Worm (Caenorhabditis elegans) whole organism, L1 larva: ENCODE data around the gene Y76B12C.4.
A peak's percentile ranks its signal among the peaks of the same experiment; 100 is the strongest.

Experiments used
- C34B4.2 ChIP-seq: sonication (generic microtip); optimal IDR thresholded peaks from 2 replicates; lab custom pipeline; 2017; ENCODE audit warnings: mild to moderate bottlenecking, missing genetic modification characterization, missing compliant biosample characterization
- Y116A8C.19 ChIP-seq: sonication (generic microtip); optimal IDR thresholded peaks from 2 replicates; lab custom pipeline; 2016; ENCODE audit warnings: missing compliant biosample characterization, missing genetic modification characterization, borderline replicate concordance
- alr-1 ChIP-seq: fragments of 200-800 bp; sonication (Bioruptor generic); optimal IDR thresholded peaks from 2 replicates; lab custom pipeline; 2018; ENCODE audit warnings: borderline replicate concordance, mild to moderate bottlenecking, missing genetic modification characterization, missing compliant biosample characterization
- aly-2 ChIP-seq: fragments of 150-350 bp; optimal IDR thresholded peaks from 2 replicates; lab custom pipeline; 2014; ENCODE audit warnings: missing biosample characterization, missing genetic modification characterization
- ama-1 ChIP-seq: fragments of 150-350 bp; optimal IDR thresholded peaks from 2 replicates; lab custom pipeline; 2014
- ceh-63 ChIP-seq: fragments of 200-800 bp; sonication (Bioruptor generic); optimal IDR thresholded peaks from 2 replicates; lab custom pipeline; 2018; ENCODE audit warnings: mild to moderate bottlenecking, missing genetic modification characterization, missing compliant biosample characterization
- ceh-82 ChIP-seq, 3 experiments: fragments of 150-350 bp in 1 of 3; sonication (generic microtip) in 2 of 3; optimal IDR thresholded peaks; 2 replicates each; lab custom pipeline; 2014 to 2017; ENCODE audit warnings: missing biosample characterization in 3 of 3, missing genetic modification characterization in 3 of 3
- ceh-88 ChIP-seq: fragments of 200-800 bp; sonication (Bioruptor generic); IDR thresholded peaks from 2 replicates; pipeline ENCODE4 v1.3.6; 2022; ENCODE audit warnings: missing genetic modification characterization, missing compliant biosample characterization
- ces-1 ChIP-seq: fragments of 150-350 bp; optimal IDR thresholded peaks from 2 replicates; lab custom pipeline; 2014; ENCODE audit warnings: missing biosample characterization, missing genetic modification reagents, missing genetic modification characterization
- dpl-1 ChIP-seq, 3 experiments: fragments of 150-350 bp in 2 of 3; sonication (generic microtip) in 1 of 3; optimal IDR thresholded peaks; 2 replicates each; lab custom pipeline; 2014 to 2017; ENCODE audit warnings: missing biosample characterization in 3 of 3, missing genetic modification characterization in 3 of 3, missing genetic modification reagents in 3 of 3
- efl-1 ChIP-seq, 4 experiments: fragments of 150-350 bp; optimal IDR thresholded peaks in 3 of 4; peaks in 1 of 4; 1 replicate in 1 of 4; 2 replicates in 3 of 4; lab custom pipeline; 2014; ENCODE audit warnings: missing biosample characterization in 2 of 4, missing genetic modification characterization in 2 of 4, missing genetic modification reagents in 2 of 4
- egl-13 ChIP-seq: sonication (generic microtip); optimal IDR thresholded peaks from 2 replicates; lab custom pipeline; 2016; ENCODE audit warnings: missing genotype, missing genetic modification reagents, missing genetic modification characterization, missing compliant biosample characterization
- egl-27 ChIP-seq, 2 experiments: fragments of 150-350 bp in 1 of 2; sonication (generic microtip); optimal IDR thresholded peaks; 3 replicates each; lab custom pipeline; 2017 to 2018; ENCODE audit warnings: missing biosample characterization in 2 of 2, missing genetic modification characterization in 2 of 2, missing genetic modification reagents in 2 of 2
- elt-2 ChIP-seq: sonication (generic microtip); optimal IDR thresholded peaks from 2 replicates; lab custom pipeline; 2016; ENCODE audit warnings: missing genetic modification characterization, mild to moderate bottlenecking, inconsistent platforms, missing compliant biosample characterization, missing genetic modification reagents
- elt-3 ChIP-seq, 6 experiments: fragments of 150-350 bp in 1 of 6; sonication (generic microtip); optimal IDR thresholded peaks; 2 replicates each; lab custom pipeline; 2017 to 2018; ENCODE audit warnings: missing biosample characterization in 6 of 6, missing genetic modification characterization in 6 of 6, inconsistent platforms in 1 of 6
- ets-5 ChIP-seq: fragments of 200-800 bp; sonication (Bioruptor generic); IDR thresholded peaks from 2 replicates; pipeline ENCODE4 v1.3.6; 2022; ENCODE audit warnings: missing genetic modification characterization, missing compliant biosample characterization
- fkh-4 ChIP-seq: sonication (generic microtip); optimal IDR thresholded peaks from 2 replicates; lab custom pipeline; 2016; ENCODE audit warnings: missing compliant biosample characterization, missing genetic modification characterization, borderline replicate concordance
- grh-1 ChIP-seq: fragments of 200-800 bp; sonication (Bioruptor generic); IDR thresholded peaks from 2 replicates; pipeline ENCODE4 v1.3.6; 2022; ENCODE audit warnings: missing genetic modification reagents, missing genetic modification characterization, missing compliant biosample characterization
- hlh-4 ChIP-seq: sonication (generic microtip); optimal IDR thresholded peaks from 2 replicates; lab custom pipeline; 2016; ENCODE audit warnings: mild to moderate bottlenecking, missing genetic modification characterization, missing compliant biosample characterization
- hpl-2 ChIP-seq: fragments of 150-350 bp; optimal IDR thresholded peaks from 2 replicates; lab custom pipeline; 2014; ENCODE audit warnings: missing biosample characterization, missing genetic modification reagents, missing genetic modification characterization
- jun-1 ChIP-seq: fragments of 150-350 bp; optimal IDR thresholded peaks from 2 replicates; lab custom pipeline; 2014; ENCODE audit warnings: missing biosample characterization, missing genetic modification reagents, missing genetic modification characterization
- lin-14 ChIP-seq: fragments of 200-800 bp; sonication (Bioruptor generic); optimal IDR thresholded peaks from 2 replicates; lab custom pipeline; 2018; ENCODE audit warnings: mild to moderate bottlenecking, missing genetic modification characterization, moderate library complexity, missing compliant biosample characterization
- lin-15B ChIP-seq: fragments of 150-350 bp; sonication (generic microtip); optimal IDR thresholded peaks from 3 replicates; lab custom pipeline; 2014; ENCODE audit warnings: missing biosample characterization, missing genetic modification characterization
- lin-35 ChIP-seq, 2 experiments: fragments of 150-350 bp; optimal IDR thresholded peaks; 2 replicates each; lab custom pipeline; 2014; ENCODE audit warnings: missing biosample characterization in 2 of 2, missing genetic modification characterization in 2 of 2, missing genetic modification reagents in 2 of 2
- lir-3 ChIP-seq: sonication (generic microtip); optimal IDR thresholded peaks from 2 replicates; lab custom pipeline; 2016; ENCODE audit warnings: mild to moderate bottlenecking, missing genetic modification characterization, moderate library complexity, missing compliant biosample characterization; ENCODE audit not compliant: poor library complexity
- lsy-2 ChIP-seq, 2 experiments: fragments of 150-350 bp; optimal IDR thresholded peaks; 2 replicates each; lab custom pipeline; 2014; ENCODE audit warnings: missing biosample characterization in 2 of 2, missing genetic modification characterization in 2 of 2
- mab-9 ChIP-seq: fragments of 200-800 bp; sonication (Bioruptor generic); IDR thresholded peaks from 2 replicates; pipeline ENCODE4 v1.3.6; 2022; ENCODE audit warnings: missing genetic modification reagents, missing genetic modification characterization, missing compliant biosample characterization
- mdl-1 ChIP-seq, 2 experiments: fragments of 150-350 bp; optimal IDR thresholded peaks; 2 replicates each; lab custom pipeline; 2014 to 2017; ENCODE audit warnings: missing biosample characterization in 2 of 2, missing genetic modification characterization in 2 of 2, inconsistent platforms in 1 of 2
- mep-1 ChIP-seq: fragments of 150-350 bp; optimal IDR thresholded peaks from 2 replicates; lab custom pipeline; 2014; ENCODE audit warnings: missing biosample characterization, missing genetic modification characterization
- nhr-11 ChIP-seq: fragments of 150-350 bp; optimal IDR thresholded peaks from 2 replicates; lab custom pipeline; 2014; ENCODE audit warnings: missing biosample characterization, missing genetic modification characterization
- nhr-12 ChIP-seq: sonication (generic microtip); optimal IDR thresholded peaks from 2 replicates; lab custom pipeline; 2017; ENCODE audit warnings: missing biosample characterization, missing genetic modification characterization
- nhr-20 ChIP-seq: sonication (generic microtip); optimal IDR thresholded peaks from 2 replicates; lab custom pipeline; 2016; ENCODE audit warnings: mild to moderate bottlenecking, missing genetic modification characterization, missing compliant biosample characterization
- nhr-237 ChIP-seq: fragments of 150-350 bp; optimal IDR thresholded peaks from 2 replicates; lab custom pipeline; 2014; ENCODE audit warnings: missing biosample characterization, missing genetic modification characterization
- nhr-47 ChIP-seq: sonication (generic microtip); optimal IDR thresholded peaks from 2 replicates; lab custom pipeline; 2016; ENCODE audit warnings: mild to moderate bottlenecking, missing genetic modification characterization, moderate library complexity, missing compliant biosample characterization
- nhr-84 ChIP-seq: sonication (generic microtip); optimal IDR thresholded peaks from 2 replicates; lab custom pipeline; 2017; ENCODE audit warnings: missing biosample characterization, missing genetic modification characterization
- nhr-85 ChIP-seq: sonication (generic microtip); peaks from one replicate; lab custom pipeline; 2016; ENCODE audit warnings: missing genetic modification characterization, inconsistent platforms, missing compliant biosample characterization
- nhr-90 ChIP-seq: sonication (generic microtip); optimal IDR thresholded peaks from 2 replicates; lab custom pipeline; 2016; ENCODE audit warnings: mild to moderate bottlenecking, missing genetic modification characterization, missing compliant biosample characterization; ENCODE audit not compliant: poor library complexity
- pag-3 ChIP-seq: sonication (generic microtip); optimal IDR thresholded peaks from 2 replicates; lab custom pipeline; 2017; ENCODE audit warnings: missing genetic modification characterization, mild to moderate bottlenecking, missing compliant biosample characterization, antibody characterized with exemption, borderline replicate concordance; ENCODE audit not compliant: insufficient read depth
- pqm-1 ChIP-seq: sonication (generic microtip); optimal IDR thresholded peaks from 3 replicates; lab custom pipeline; 2017; ENCODE audit warnings: missing biosample characterization, missing genetic modification characterization
- rnt-1 ChIP-seq: sonication (generic microtip); optimal IDR thresholded peaks from 2 replicates; lab custom pipeline; 2016; ENCODE audit warnings: mild to moderate bottlenecking, missing genetic modification characterization, moderate library complexity, missing compliant biosample characterization
- snu-23 ChIP-seq: sonication (generic microtip); optimal IDR thresholded peaks from 2 replicates; lab custom pipeline; 2016; ENCODE audit warnings: missing genetic modification characterization, missing compliant biosample characterization
- swsn-7 ChIP-seq: sonication (generic microtip); optimal IDR thresholded peaks from 2 replicates; lab custom pipeline; 2016; ENCODE audit warnings: missing genetic modification characterization, missing compliant biosample characterization
- tbx-2 ChIP-seq: sonication (generic microtip); optimal IDR thresholded peaks from 2 replicates; lab custom pipeline; 2016; ENCODE audit warnings: missing genetic modification characterization, missing compliant biosample characterization
- tlp-1 ChIP-seq: fragments of 150-350 bp; optimal IDR thresholded peaks from 2 replicates; lab custom pipeline; 2014; ENCODE audit warnings: missing biosample characterization, missing genetic modification characterization
- unc-130 ChIP-seq: fragments of 150-350 bp; optimal IDR thresholded peaks from 2 replicates; lab custom pipeline; 2017; ENCODE audit warnings: missing biosample characterization, missing genetic modification characterization, inconsistent platforms
- unc-86 ChIP-seq: sonication (generic microtip); optimal IDR thresholded peaks from 2 replicates; lab custom pipeline; 2016; ENCODE audit warnings: missing genetic modification characterization, missing compliant biosample characterization
- unc-98 ChIP-seq: fragments of 200-800 bp; sonication (Bioruptor generic); IDR thresholded peaks from 2 replicates; pipeline ENCODE4 v1.3.6; 2022; ENCODE audit warnings: missing genetic modification characterization, missing compliant biosample characterization
- zip-4 ChIP-seq: fragments of 200-800 bp; sonication (Bioruptor generic); optimal IDR thresholded peaks from 2 replicates; lab custom pipeline; 2018; ENCODE audit warnings: mild to moderate bottlenecking, missing genetic modification characterization, moderate library complexity, missing compliant biosample characterization
- ztf-4 ChIP-seq: fragments of 150-350 bp; optimal IDR thresholded peaks from 2 replicates; lab custom pipeline; 2014; ENCODE audit warnings: missing biosample characterization, missing genetic modification characterization

Gene Y76B12C.4

ce11 chrIV:1990843-1991339, 18.7 kb upstream of the Y76B12C.4 start:
- TF ChIP-seq efl-1 (optimal IDR thresholded peaks at IDR 0.05; lab: Kevin White, UChicago) (no peak), efl-1 (GFP tag; optimal IDR thresholded peaks at IDR 0.05 in 1 of 2; lab: Kevin White, UChicago) (peak in 1 of 2 experiments; percentile 49), lin-35 (GFP tag; optimal IDR thresholded peaks at IDR 0.05; lab: Kevin White, UChicago) (no peak)

- TF ChIP-seq C34B4.2 (tag; lab: Kevin White, UChicago), result no peak
- no peak for TF ChIP-seq rnt-1 (tag; lab: Kevin White, UChicago)
- TF ChIP-seq unc-130 (tag; lab: Kevin White, UChicago), result peak; percentile 47
- TF ChIP-seq egl-27 (tag; optimal IDR thresholded peaks at IDR 0.05; lab: Kevin White, UChicago), result no peak
- TF ChIP-seq mep-1 (tag; lab: Kevin White, UChicago), result no peak
- no peak for TF ChIP-seq jun-1 (tag; lab: Kevin White, UChicago)
- no peak for TF ChIP-seq zip-4 (GFP tag; lab: Kevin White, UChicago)
- no peak for TF ChIP-seq hpl-2 (GFP tag; lab: Kevin White, UChicago)
- peak; percentile 24 to 46 for TF ChIP-seq lsy-2 (tag; optimal IDR thresholded peaks at IDR 0.05; lab: Kevin White, UChicago)
- no peak for TF ChIP-seq ztf-4 (tag; lab: Kevin White, UChicago)
- no peak for TF ChIP-seq ets-5 (GFP tag; lab: Robert Waterston, UW)
- TF ChIP-seq Y116A8C.19 (tag; lab: Kevin White, UChicago), result no peak
- TF ChIP-seq snu-23 (GFP tag; lab: Kevin White, UChicago), result peak; percentile 42
- no peak for TF ChIP-seq alr-1
- TF ChIP-seq egl-13 (tag; lab: Kevin White, UChicago), result no peak
- no peak for TF ChIP-seq unc-98 (GFP tag; lab: Robert Waterston, UW)
- no peak for TF ChIP-seq tlp-1 (tag; lab: Kevin White, UChicago)
- no peak for TF ChIP-seq nhr-12 (tag; lab: Kevin White, UChicago)
- no peak for TF ChIP-seq aly-2 (tag; lab: Kevin White, UChicago)
- TF ChIP-seq pqm-1 (tag; lab: Kevin White, UChicago), result no peak
- TF ChIP-seq elt-3 (tag; optimal IDR thresholded peaks at IDR 0.05; lab: Kevin White, UChicago), result no peak
- no peak for TF ChIP-seq lin-15B
- no peak for TF ChIP-seq ceh-63 (GFP tag; lab: Kevin White, UChicago)
- no peak for TF ChIP-seq lir-3
- peak; percentile 20 to 40 for TF ChIP-seq lin-35 (GFP tag; optimal IDR thresholded peaks at IDR 0.05; lab: Kevin White, UChicago)
- no peak for TF ChIP-seq unc-86
- no peak for TF ChIP-seq tbx-2 (tag; lab: Kevin White, UChicago)
- TF ChIP-seq mab-9 (GFP tag; lab: Robert Waterston, UW), result no peak
- TF ChIP-seq nhr-11, result no peak
- TF ChIP-seq nhr-20 (tag; lab: Kevin White, UChicago), result no peak
- TF ChIP-seq nhr-47 (tag; lab: Kevin White, UChicago), result no peak
- no peak for TF ChIP-seq nhr-90 (tag; lab: Kevin White, UChicago)
- TF ChIP-seq dpl-1 (GFP tag; optimal IDR thresholded peaks at IDR 0.05; lab: Kevin White, UChicago), result peak in 2 of 3 experiments; percentile 36
- no peak for TF ChIP-seq fkh-4
- no peak for TF ChIP-seq ama-1 (lab: Kevin White, UChicago)
- TF ChIP-seq efl-1 (optimal IDR thresholded peaks at IDR 0.05; lab: Kevin White, UChicago), result peak; percentile 25 to 33
- peak; percentile 37 to 76 for TF ChIP-seq efl-1 (GFP tag; optimal IDR thresholded peaks at IDR 0.05 in 1 of 2; lab: Kevin White, UChicago)
- TF ChIP-seq grh-1, result no peak
- no peak for TF ChIP-seq swsn-7 (tag; lab: Kevin White, UChicago)
- no peak for TF ChIP-seq nhr-84 (tag; lab: Kevin White, UChicago)
- no peak for TF ChIP-seq ces-1 (GFP tag; lab: Kevin White, UChicago)
- no peak for TF ChIP-seq lin-14 (GFP tag; lab: Kevin White, UChicago)
- TF ChIP-seq nhr-237, result no peak
- peak in 1 of 3 experiments; percentile 13 for TF ChIP-seq ceh-82 (tag; optimal IDR thresholded peaks at IDR 0.05; lab: Kevin White, UChicago)
- TF ChIP-seq hlh-4 (tag; lab: Kevin White, UChicago), result no peak
- no peak for TF ChIP-seq mdl-1 (tag; optimal IDR thresholded peaks at IDR 0.05; lab: Kevin White, UChicago)
- TF ChIP-seq pag-3 (tag; lab: Kevin White, UChicago), result no peak
- TF ChIP-seq nhr-85 (tag; lab: Kevin White, UChicago), result no peak
- TF ChIP-seq ceh-88, result no peak
- TF ChIP-seq elt-2 (tag; lab: Kevin White, UChicago), result no peak
Measured at ce11 chrIV:1980961-1981446, 8.8 kb upstream of the Y76B12C.4 start, which contains the start of gene Y76B12C.6. Gene Y76B12C.6, plus strand, starts transcription at chrIV:1981396.
